Fruit fly (Drosophila melanogaster): ENCODE results near the gene sty.

sty gene

dm6 chr3L:3472786-3473185 lies 48.1 kb upstream of the sty start (continued):
- peak; percentile 79 for TF ChIP-seq Ada2b (GFP tag; IDR thresholded peaks at IDR 0.05)
- TF ChIP-seq ase (GFP tag; IDR thresholded peaks at IDR 0.05): peak; percentile 41; the same call in 1 of the 3 replicates
- TF ChIP-seq pho (GFP tag; optimal IDR thresholded peaks at IDR 0.05): peak; percentile 68
- TF ChIP-seq CG15696 (tag; optimal IDR thresholded peaks at IDR 0.05): peak; percentile 24
- TF ChIP-seq CG2875 (GFP tag; optimal IDR thresholded peaks at IDR 0.05): peak; percentile 10
- TF ChIP-seq eve (GFP tag; optimal IDR thresholded peaks at IDR 0.05): no peak
- no peak for TF ChIP-seq Nf-YA (GFP tag; IDR thresholded peaks at IDR 0.05)
- no peak for TF ChIP-seq gfzf (GFP tag; optimal IDR thresholded peaks at IDR 0.05)
- no peak for TF ChIP-seq twi (tag; optimal IDR thresholded peaks at IDR 0.05)
- peak; percentile 61 for TF ChIP-seq odd (GFP tag; optimal IDR thresholded peaks at IDR 0.05)
- TF ChIP-seq phol (tag; optimal IDR thresholded peaks at IDR 0.05): peak; percentile 43
- no peak for TF ChIP-seq kni (GFP tag; optimal IDR thresholded peaks at IDR 0.05)
- TF ChIP-seq CG3995 (GFP tag; optimal IDR thresholded peaks at IDR 0.05): no peak
- TF ChIP-seq Bteb2 (GFP tag; optimal IDR thresholded peaks at IDR 0.05): peak; percentile 56
- no peak; the same call in 1 of the 2 replicates for TF ChIP-seq Drgx (GFP tag; IDR thresholded peaks at IDR 0.05)
- no peak for TF ChIP-seq tll (GFP tag; optimal IDR thresholded peaks at IDR 0.05)
- TF ChIP-seq gce (GFP tag; IDR thresholded peaks at IDR 0.05): 0 out of 3 replicates have a peak, but pooled peaks have one; percentile 4
- TF ChIP-seq CG11093 (GFP tag; IDR thresholded peaks at IDR 0.05): no peak
- TF ChIP-seq dmrt99B (tag; optimal IDR thresholded peaks at IDR 0.05): peak; percentile 76
- TF ChIP-seq fd102C (GFP tag; optimal IDR thresholded peaks at IDR 0.05): no peak
- peak; percentile 63 for TF ChIP-seq Side (GFP tag; optimal IDR thresholded peaks at IDR 0.05)
- TF ChIP-seq danr (GFP tag; IDR thresholded peaks at IDR 0.05): 0 out of 2 replicates have a peak, but pooled peaks have one; percentile 25
- no peak for TF ChIP-seq croc (GFP tag; conservative IDR thresholded peaks at IDR 0.05)
- TF ChIP-seq CG5245 (GFP tag; optimal IDR thresholded peaks at IDR 0.05): no peak
- peak; percentile 7 for TF ChIP-seq kah (GFP tag; optimal IDR thresholded peaks at IDR 0.05)
- TF ChIP-seq Sox100B (GFP tag; optimal IDR thresholded peaks at IDR 0.05): peak; percentile 56
- peak in 1 of 2 experiments; percentile 29 for TF ChIP-seq Eip74EF (GFP tag; optimal IDR thresholded peaks at IDR 0.05)
- TF ChIP-seq Bdp1 (GFP tag; optimal IDR thresholded peaks at IDR 0.05): no peak
- no peak for TF ChIP-seq zen2 (GFP tag; IDR thresholded peaks at IDR 0.05; ENCODE audit: partially characterized antibody)
- peak; percentile 34 to 64 for TF ChIP-seq chif (GFP tag; optimal IDR thresholded peaks at IDR 0.05)
- TF ChIP-seq CG6689 (GFP tag; IDR thresholded peaks at IDR 0.05): peak; percentile 48
- TF ChIP-seq chm (GFP tag; IDR thresholded peaks at IDR 0.05): peak; percentile 78; the same call in 1 of the 2 replicates
- no peak for TF ChIP-seq Hr39 (optimal IDR thresholded peaks at IDR 0.05)
- TF ChIP-seq CG1602 (GFP tag; optimal IDR thresholded peaks at IDR 0.05): no peak
- TF ChIP-seq Vsx1 (GFP tag; optimal IDR thresholded peaks at IDR 0.05): no peak
- TF ChIP-seq CG30431 (GFP tag; optimal IDR thresholded peaks at IDR 0.05): peak; percentile 18
- no peak for TF ChIP-seq kay (GFP tag; optimal IDR thresholded peaks at IDR 0.05)
- TF ChIP-seq CTCF (GFP tag; optimal IDR thresholded peaks at IDR 0.05): no peak
- peak; percentile 52 for TF ChIP-seq CG18262 (tag; optimal IDR thresholded peaks at IDR 0.05)
- TF ChIP-seq dan (GFP tag; IDR thresholded peaks at IDR 0.05): no peak
- peak; percentile 22; the same call in 1 of the 4 replicates for TF ChIP-seq Gug (GFP tag; IDR thresholded peaks at IDR 0.05)
- TF ChIP-seq vnd (GFP tag; IDR thresholded peaks at IDR 0.05; ENCODE audit: partially characterized antibody): no peak
- no peak for TF ChIP-seq CG10462 (GFP tag; optimal IDR thresholded peaks at IDR 0.05)
- peak in 1 of 2 experiments; percentile 9 for TF ChIP-seq insv (GFP tag; optimal IDR thresholded peaks at IDR 0.05)
- 0 out of 2 replicates have a peak, but pooled peaks have one; percentile 44 for TF ChIP-seq cas (GFP tag; IDR thresholded peaks at IDR 0.05)
- TF ChIP-seq CoRest (tag; optimal IDR thresholded peaks at IDR 0.05): peak; percentile 68
- 0 out of 2 replicates have a peak, but pooled peaks have one; percentile 41 for TF ChIP-seq CG11085 (GFP tag; IDR thresholded peaks at IDR 0.05)
- peak; percentile 88 for TF ChIP-seq CG2120 (GFP tag; optimal IDR thresholded peaks at IDR 0.05)
- TF ChIP-seq NC2α (GFP tag; optimal IDR thresholded peaks at IDR 0.05): peak; percentile 47
- peak; percentile 71 for TF ChIP-seq CG9932 (GFP tag; IDR thresholded peaks at IDR 0.05)
- 0 out of 2 replicates have a peak, but pooled peaks have one; percentile 14 for TF ChIP-seq CG4404 (GFP tag; IDR thresholded peaks at IDR 0.05)
- TF ChIP-seq CG8478 (optimal IDR thresholded peaks at IDR 0.05): no peak
